Worm (Caenorhabditis elegans) whole organism, L4 larva: ENCODE measurements around the gene dcn-1.
A peak's percentile ranks its signal among the peaks of the same experiment; 100 is the strongest.

ENCODE experiments used
- F37D6.2 ChIP-seq: sonication (generic microtip); optimal IDR thresholded peaks from 2 replicates; lab custom pipeline; 2016; ENCODE audit warnings: mild to moderate bottlenecking, missing genetic modification characterization, missing compliant biosample characterization
- F44E2.7 ChIP-seq: fragments of 200-800 bp; sonication (Bioruptor generic); IDR thresholded peaks from 2 replicates; pipeline ENCODE4 v2.1.2; 2022; ENCODE audit warnings: missing genetic modification characterization, missing compliant biosample characterization
- F49E8.2 ChIP-seq: sonication (generic microtip); optimal IDR thresholded peaks from 2 replicates; lab custom pipeline; 2016; ENCODE audit warnings: missing compliant biosample characterization, mild to moderate bottlenecking, missing genetic modification characterization, borderline replicate concordance
- R02D3.7 ChIP-seq: fragments of 150-350 bp; sonication (generic microtip); optimal IDR thresholded peaks from 3 replicates; lab custom pipeline; 2014; ENCODE audit warnings: missing biosample characterization, missing genetic modification characterization
- aly-2 ChIP-seq: sonication (generic microtip); optimal IDR thresholded peaks from 2 replicates; lab custom pipeline; 2018; ENCODE audit warnings: missing biosample characterization, missing genetic modification characterization
- ceh-82 ChIP-seq: sonication (generic microtip); optimal IDR thresholded peaks from 2 replicates; lab custom pipeline; 2017; ENCODE audit warnings: missing biosample characterization, missing genetic modification characterization
- ctbp-1 ChIP-seq: fragments of 200-800 bp; sonication (Bioruptor generic); IDR thresholded peaks from 2 replicates; pipeline ENCODE4 v1.3.6; 2022; ENCODE audit warnings: missing genetic modification reagents, missing genetic modification characterization, missing compliant biosample characterization
- dmd-9 ChIP-seq: fragments of 200-800 bp; sonication (Bioruptor generic); IDR thresholded peaks from 2 replicates; pipeline ENCODE4 v1.3.6; 2022; ENCODE audit warnings: missing genetic modification reagents, missing genetic modification characterization, missing compliant biosample characterization
- dpl-1 ChIP-seq: fragments of 150-350 bp; optimal IDR thresholded peaks from 2 replicates; lab custom pipeline; 2014; ENCODE audit warnings: missing biosample characterization, missing genetic modification reagents, missing genetic modification characterization
- gei-8 ChIP-seq: fragments of 200-800 bp; sonication (Bioruptor generic); optimal IDR thresholded peaks from 2 replicates; lab custom pipeline; 2018; ENCODE audit warnings: mild to moderate bottlenecking, missing genetic modification characterization, missing compliant biosample characterization
- hif-1 ChIP-seq, 2 experiments: sonication (generic microtip); optimal IDR thresholded peaks; 2 replicates each; lab custom pipeline; 2016 to 2017; ENCODE audit warnings: missing compliant biosample characterization in 2 of 2, missing genetic modification characterization in 2 of 2, missing genetic modification reagents in 2 of 2, missing genotype in 2 of 2, mild to moderate bottlenecking in 1 of 2
- hmg-1.1 ChIP-seq: fragments of 200-800 bp; sonication (Bioruptor generic); IDR thresholded peaks from 2 replicates; pipeline ENCODE4 v1.3.6; 2022; ENCODE audit warnings: missing genetic modification reagents, missing genetic modification characterization, missing compliant biosample characterization
- jun-1 ChIP-seq: fragments of 150-350 bp; optimal IDR thresholded peaks from 2 replicates; lab custom pipeline; 2014; ENCODE audit warnings: missing biosample characterization, missing genetic modification reagents, missing genetic modification characterization
- lim-7 ChIP-seq: fragments of 200-800 bp; sonication (Bioruptor generic); IDR thresholded peaks from 2 replicates; pipeline ENCODE4 v1.3.6; 2022; ENCODE audit warnings: missing genetic modification characterization, missing compliant biosample characterization
- lin-15B ChIP-seq: fragments of 150-350 bp; sonication (generic microtip); optimal IDR thresholded peaks from 3 replicates; lab custom pipeline; 2014; ENCODE audit warnings: missing biosample characterization, missing genetic modification characterization
- lin-29 ChIP-seq: fragments of 200-800 bp; sonication (Bioruptor generic); IDR thresholded peaks from 2 replicates; pipeline ENCODE4 v1.3.6; 2022; ENCODE audit warnings: missing genetic modification reagents, missing genetic modification characterization, missing compliant biosample characterization
- lin-38 ChIP-seq: fragments of 200-800 bp; sonication (Bioruptor generic); IDR thresholded peaks from 2 replicates; pipeline ENCODE4 v1.3.6; 2022; ENCODE audit warnings: missing genetic modification reagents, missing genetic modification characterization, missing compliant biosample characterization
- lsy-2 ChIP-seq, 2 experiments: fragments of 150-350 bp in 1 of 2; sonication (generic microtip) in 1 of 2; optimal IDR thresholded peaks; 2 replicates each; lab custom pipeline; 2014 to 2017; ENCODE audit warnings: missing biosample characterization in 2 of 2, missing genetic modification characterization in 2 of 2
- mep-1 ChIP-seq: fragments of 150-350 bp; sonication (generic microtip); optimal IDR thresholded peaks from 3 replicates; lab custom pipeline; 2014; ENCODE audit warnings: missing biosample characterization, missing genetic modification characterization
- mxl-2 ChIP-seq: fragments of 200-800 bp; sonication (Bioruptor generic); conservative IDR thresholded peaks from 2 replicates; pipeline ENCODE4 v1.3.6; 2022; ENCODE audit warnings: missing genetic modification reagents, missing genetic modification characterization, missing compliant biosample characterization
- nhr-11 ChIP-seq: fragments of 150-350 bp; optimal IDR thresholded peaks from 2 replicates; lab custom pipeline; 2014; ENCODE audit warnings: missing biosample characterization, missing genetic modification characterization
- nhr-111 ChIP-seq: fragments of 200-800 bp; sonication (Bioruptor generic); optimal IDR thresholded peaks from 2 replicates; lab custom pipeline; 2018; ENCODE audit warnings: mild to moderate bottlenecking, missing genetic modification characterization, missing compliant biosample characterization
- nhr-237 ChIP-seq: sonication (generic microtip); optimal IDR thresholded peaks from 2 replicates; lab custom pipeline; 2017; ENCODE audit warnings: missing biosample characterization, missing genetic modification characterization
- nhr-42 ChIP-seq: fragments of 200-800 bp; sonication (Bioruptor generic); IDR thresholded peaks from 2 replicates; pipeline ENCODE4 v1.3.6; 2022; ENCODE audit warnings: missing genetic modification characterization, missing compliant biosample characterization
- pha-4 ChIP-seq, 2 experiments: fragments of 150-350 bp in 1 of 2; fragments of 200-800 bp in 1 of 2; sonication (Bioruptor generic) in 1 of 2; IDR thresholded peaks in 1 of 2; optimal IDR thresholded peaks in 1 of 2; 2 replicates each; pipeline versions ENCODE4 v1.3.6 to Lab custom; 2014 to 2022; ENCODE audit warnings: missing genetic modification characterization in 2 of 2, missing genetic modification reagents in 2 of 2, missing biosample characterization in 1 of 2, missing compliant biosample characterization in 1 of 2
- rbr-2 ChIP-seq: sonication (generic microtip); optimal IDR thresholded peaks from 2 replicates; lab custom pipeline; 2016; ENCODE audit warnings: missing genotype, missing genetic modification characterization, missing compliant biosample characterization
- snpc-1.2 ChIP-seq: fragments of 200-800 bp; sonication (Bioruptor generic); IDR thresholded peaks from 2 replicates; pipeline ENCODE4 v1.3.6; 2022; ENCODE audit warnings: missing genetic modification reagents, missing genetic modification characterization, missing compliant biosample characterization
- snpc-4 ChIP-seq: fragments of 150-350 bp; optimal IDR thresholded peaks from 2 replicates; lab custom pipeline; 2014; ENCODE audit warnings: missing biosample characterization, missing genetic modification characterization
- tag-97 ChIP-seq: fragments of 200-800 bp; sonication (Bioruptor generic); IDR thresholded peaks from 2 replicates; pipeline ENCODE4 v1.3.6; 2022; ENCODE audit warnings: missing genetic modification characterization, missing compliant biosample characterization
- unc-130 ChIP-seq: sonication (generic microtip); optimal IDR thresholded peaks from 2 replicates; lab custom pipeline; 2016; ENCODE audit warnings: missing genetic modification reagents, missing genetic modification characterization, missing compliant biosample characterization
- unc-62 ChIP-seq, 3 experiments: fragments of 150-350 bp in 1 of 3; sonication (generic microtip); optimal IDR thresholded peaks in 2 of 3; peaks in 1 of 3; 1 replicate in 1 of 3; 2 replicates in 2 of 3; lab custom pipeline; 2014 to 2017; ENCODE audit warnings: missing biosample characterization in 3 of 3, missing genetic modification characterization in 3 of 3, missing genetic modification reagents in 3 of 3, missing genotype in 1 of 3
- vab-7 ChIP-seq: fragments of 200-800 bp; sonication (Bioruptor generic); IDR thresholded peaks from 2 replicates; pipeline ENCODE4 v1.3.6; 2022; ENCODE audit warnings: missing genetic modification reagents, missing genetic modification characterization, missing compliant biosample characterization
- zfp-2 ChIP-seq: sonication (generic microtip); optimal IDR thresholded peaks from 2 replicates; lab custom pipeline; 2016; ENCODE audit warnings: mild to moderate bottlenecking, missing genetic modification characterization, missing compliant biosample characterization
- zip-2 ChIP-seq: fragments of 150-350 bp; optimal IDR thresholded peaks from 2 replicates; lab custom pipeline; 2014; ENCODE audit warnings: missing biosample characterization, missing genetic modification characterization
- ztf-11 ChIP-seq: fragments of 150-350 bp; optimal IDR thresholded peaks from 2 replicates; lab custom pipeline; 2014; ENCODE audit warnings: missing biosample characterization, missing genetic modification characterization

dcn-1 gene

DNA sequence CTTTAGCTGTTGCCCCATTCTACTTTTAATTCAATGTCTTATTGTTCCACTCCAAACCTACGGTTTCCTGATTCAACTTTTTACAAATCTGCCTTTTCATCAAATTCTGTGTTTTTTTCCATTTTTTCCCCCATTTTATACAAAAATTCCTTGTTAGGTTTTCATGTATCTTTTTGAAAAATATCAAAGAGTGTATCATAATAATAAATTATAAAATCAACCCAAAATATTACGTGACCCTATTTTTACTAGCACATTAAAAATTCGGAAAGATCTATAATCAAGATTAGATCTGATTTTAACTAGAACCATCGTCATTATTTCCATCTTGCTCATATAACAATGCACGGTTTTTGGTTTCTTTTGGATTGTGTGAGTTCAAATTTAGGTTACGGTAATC lies 6.4 kb downstream of the dcn-1 start, which contains the start of gene H38K22.6:
TSS of gene H38K22.6 (plus strand) at position 301 of the 400 bp plus-strand sequence.
- TF ChIP-seq F37D6.2 (no peak), hif-1 (tag; optimal IDR thresholded peaks at IDR 0.05; lab: Kevin White, UChicago) (no peak), dpl-1 (GFP tag; lab: Kevin White, UChicago) (no peak), lin-15B (tag; lab: Kevin White, UChicago) (no peak), mxl-2 (no peak), lin-29 (no peak), jun-1 (tag; lab: Kevin White, UChicago) (no peak), ceh-82 (no peak), zip-2 (tag; lab: Kevin White, UChicago) (no peak), tag-97 (GFP tag; lab: Robert Waterston, UW) (no peak), zfp-2 (no peak), unc-130 (GFP tag; lab: Kevin White, UChicago) (no peak), F49E8.2 (tag; lab: Kevin White, UChicago) (no peak), gei-8 (GFP tag; lab: Kevin White, UChicago) (no peak), nhr-111 (GFP tag; lab: Kevin White, UChicago) (no peak), vab-7 (GFP tag; lab: Robert Waterston, UW) (no peak)

DNA sequence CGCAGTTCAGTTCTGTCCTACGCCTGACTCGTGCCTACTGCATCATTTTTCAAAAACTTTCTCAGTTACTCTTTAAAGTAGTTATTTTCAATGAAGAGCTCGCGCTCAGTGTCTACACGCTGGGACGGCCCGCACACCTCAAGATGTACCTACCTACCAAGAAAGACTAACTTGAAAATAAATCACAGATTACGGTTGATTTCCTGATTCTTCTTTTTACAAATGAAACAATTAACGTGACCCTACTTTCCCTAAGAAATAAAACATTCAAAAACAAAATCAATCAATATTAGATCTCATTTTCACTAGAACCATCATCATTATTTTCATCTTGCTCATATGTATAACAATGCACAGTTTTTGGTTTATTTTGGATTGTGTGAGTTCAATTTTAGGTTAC lies 7.7 kb downstream of the dcn-1 start, which contains the start of gene H38K22.7:
TSS of gene H38K22.7 (plus strand) at position 301 of the 400 bp plus-strand sequence.
- TF ChIP-seq ctbp-1 (no peak), nhr-237 (no peak)

DNA sequence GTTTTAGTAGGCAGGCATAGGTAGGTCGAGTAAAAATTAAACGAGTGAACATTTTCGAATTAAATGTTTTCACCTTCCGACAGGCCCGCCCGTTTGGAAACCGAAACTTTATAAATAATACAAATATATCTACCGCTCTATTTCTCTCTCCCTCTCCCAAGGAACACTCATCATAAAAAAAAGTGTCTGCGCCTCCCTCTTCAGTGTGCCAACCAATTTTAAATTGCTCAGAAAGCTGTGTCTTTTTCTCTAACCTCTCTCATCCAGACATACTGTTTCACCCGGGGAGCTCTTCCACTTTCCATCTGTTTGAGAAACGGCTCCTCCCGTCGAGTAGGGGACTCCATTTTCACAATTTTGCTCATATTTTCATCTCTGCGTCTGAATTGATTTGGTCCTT lies 9.4 kb downstream of the dcn-1 start:
- peak in 1 of 2 experiments; percentile 67 for TF ChIP-seq unc-62 (GFP tag; optimal IDR thresholded peaks at IDR 0.05 in 1 of 2; lab: Kevin White, UChicago)
- TF ChIP-seq unc-62 (tag; optimal IDR thresholded peaks at IDR 0.05; lab: Kevin White, UChicago): no peak
- TF ChIP-seq snpc-1.2 (GFP tag; lab: Robert Waterston, UW): no peak
- peak; percentile 23 for TF ChIP-seq mep-1
- peak; percentile 54; the same call in 1 of the 2 replicates for TF ChIP-seq hmg-1.1 (GFP tag; lab: Robert Waterston, UW)
- no peak for TF ChIP-seq snpc-4 (tag; lab: Kevin White, UChicago)
- TF ChIP-seq ztf-11: no peak
- TF ChIP-seq rbr-2 (tag; lab: Kevin White, UChicago): peak; percentile 48
- peak; percentile 14 for TF ChIP-seq nhr-11
- TF ChIP-seq lin-38: 0 out of 2 replicates have a peak, but pooled peaks have one; percentile 16
- no peak for TF ChIP-seq ctbp-1
- TF ChIP-seq nhr-42 (GFP tag; lab: Robert Waterston, UW): no peak
- peak in 1 of 2 experiments; percentile 41 for TF ChIP-seq lsy-2 (tag; optimal IDR thresholded peaks at IDR 0.05; lab: Kevin White, UChicago)
- no peak for TF ChIP-seq dmd-9
- TF ChIP-seq R02D3.7 (tag; lab: Kevin White, UChicago): no peak
- TF ChIP-seq F44E2.7 (GFP tag; lab: Robert Waterston, UW): no peak
- 0 out of 2 replicates have a peak, but pooled peaks have one; percentile 26 for TF ChIP-seq vab-7 (GFP tag; lab: Robert Waterston, UW)

DNA sequence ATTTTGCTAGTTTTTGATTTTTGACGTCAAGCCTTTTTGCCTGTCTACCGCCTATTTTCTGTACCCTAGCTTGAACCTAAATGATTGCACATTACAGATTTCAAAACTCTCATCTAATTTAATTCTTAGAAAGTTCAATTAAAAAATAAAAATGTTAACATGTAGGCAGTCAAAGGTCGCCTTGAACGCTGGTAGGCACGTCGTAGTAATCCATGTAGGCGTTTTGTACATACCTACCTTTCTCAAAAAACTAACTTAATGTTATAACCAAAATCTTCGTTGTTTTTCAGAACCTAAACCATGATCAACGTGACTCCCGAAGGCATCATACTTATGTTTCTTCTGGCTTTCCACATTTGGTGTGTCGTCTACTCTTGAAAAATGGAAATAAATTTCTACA lies 10.1 kb downstream of the dcn-1 start, which contains the start of gene H38K22.9:
TSS of gene H38K22.9 (plus strand) at position 301 of the 400 bp plus-strand sequence.
- TF ChIP-seq dmd-9 (no peak), lim-7 (GFP tag; lab: Robert Waterston, UW) (no peak), vab-7 (GFP tag; lab: Robert Waterston, UW) (no peak), pha-4 (GFP tag; IDR thresholded peaks at IDR 0.05; lab: Robert Waterston, UW) (no peak), pha-4 (tag; optimal IDR thresholded peaks at IDR 0.05; lab: Kevin White, UChicago) (no peak), aly-2 (tag; lab: Kevin White, UChicago) (no peak), ceh-82 (no peak)
